Worm (Caenorhabditis elegans) whole organism, mixed stage, embryonic: ENCODE measurements around the gene srz-24.

Experiments
- ceh-83 ChIP-seq: fragments of 200-800 bp; sonication (Bioruptor generic); optimal IDR thresholded peaks from 2 replicates; lab custom pipeline; 2018; ENCODE audit warnings: mild to moderate bottlenecking, missing genetic modification characterization, missing compliant biosample characterization
- drap-1 ChIP-seq: fragments of 200-800 bp; sonication (Bioruptor generic); optimal IDR thresholded peaks from 3 replicates; lab custom pipeline; 2018; ENCODE audit warnings: mild to moderate bottlenecking, missing genetic modification characterization, missing compliant biosample characterization
- lin-32 ChIP-seq: fragments of 200-800 bp; sonication (Bioruptor generic); optimal IDR thresholded peaks from 2 replicates; lab custom pipeline; 2018; ENCODE audit warnings: mild to moderate bottlenecking, missing genetic modification characterization, missing compliant biosample characterization

- no peak for TF ChIP-seq lin-32 (GFP tag; lab: Kevin White, UChicago)
- TF ChIP-seq drap-1 (GFP tag; lab: Kevin White, UChicago), result no peak
- TF ChIP-seq ceh-83, result no peak
These were observed 16.0 kb upstream of the srz-24 start for ce11 chrIV:4996956-4997355.
